Fruit fly (Drosophila melanogaster) whole organism, wandering third instar larva: ENCODE measurements around the gene CG43448.

Source experiments
- Abd-B ChIP-seq: fragments of >200 bp; optimal IDR thresholded peaks from 2 replicates; lab custom pipeline; 2017; ENCODE audit warnings: missing biosample characterization, missing genetic modification characterization
- CG32264 ChIP-seq: fragments of 200-800 bp; sonication (Bioruptor generic); optimal IDR thresholded peaks from 2 replicates; lab custom pipeline; 2016; ENCODE audit warnings: missing biosample characterization, missing genetic modification characterization
- CG9705 ChIP-seq: fragments of 200-800 bp; sonication (Bioruptor generic); optimal IDR thresholded peaks from 2 replicates; lab custom pipeline; 2018; ENCODE audit warnings: missing biosample characterization, mild to moderate bottlenecking, missing genetic modification characterization
- CrebA ChIP-seq: fragments of 200-800 bp; sonication (Bioruptor generic); optimal IDR thresholded peaks from 2 replicates; lab custom pipeline; 2016; ENCODE audit warnings: missing biosample characterization, mild to moderate bottlenecking, missing genetic modification characterization, borderline replicate concordance
- Dfd ChIP-seq: fragments of >200 bp; optimal IDR thresholded peaks from 2 replicates; lab custom pipeline; 2017; ENCODE audit warnings: missing biosample characterization, missing genetic modification characterization
- Dif ChIP-seq: fragments of 200-275, 200-300 bp; sonication (Bioruptor generic); optimal IDR thresholded peaks from 2 replicates; lab custom pipeline; 2018; ENCODE audit warnings: missing biosample characterization, missing genetic modification characterization; ENCODE audit not compliant: partially characterized antibody
- GATAd ChIP-seq: sonication (Bioruptor generic); optimal IDR thresholded peaks from 2 replicates; lab custom pipeline; 2016; ENCODE audit warnings: missing biosample characterization, missing genetic modification characterization
- HLH106 ChIP-seq: fragments of 200-800 bp; optimal IDR thresholded peaks from 3 replicates; lab custom pipeline; 2019; ENCODE audit warnings: missing biosample characterization, mild to moderate bottlenecking, missing genetic modification characterization, moderate library complexity
- Hnf4 ChIP-seq: fragments of 200-800 bp; sonication (Bioruptor generic); optimal IDR thresholded peaks from 2 replicates; lab custom pipeline; 2016; ENCODE audit warnings: missing biosample characterization, mild to moderate bottlenecking, missing genetic modification characterization
- Hr78 ChIP-seq: fragments of >200 bp; optimal IDR thresholded peaks from 2 replicates; lab custom pipeline; 2017; ENCODE audit warnings: missing biosample characterization, missing genetic modification characterization
- Hr83 ChIP-seq: fragments of 200-300 bp; sonication (Bioruptor generic); optimal IDR thresholded peaks from 2 replicates; lab custom pipeline; 2016; ENCODE audit warnings: missing biosample characterization, mild to moderate bottlenecking, missing genetic modification characterization, moderate library complexity; ENCODE audit not compliant: poor library complexity, severe bottlenecking
- Jra ChIP-seq: sonication (Bioruptor generic); optimal IDR thresholded peaks from 2 replicates; lab custom pipeline; 2016; ENCODE audit warnings: missing biosample characterization, missing genetic modification characterization
- Mio ChIP-seq: sonication (Bioruptor generic); optimal IDR thresholded peaks from 2 replicates; lab custom pipeline; 2016; ENCODE audit warnings: missing biosample characterization, missing genetic modification characterization
- Myc ChIP-seq: fragments of >200 bp; optimal IDR thresholded peaks from 2 replicates; lab custom pipeline; 2017
- N ChIP-seq: fragments of >200 bp; optimal IDR thresholded peaks from 2 replicates; lab custom pipeline; 2018; ENCODE audit warnings: missing biosample characterization, missing external identifiers, missing genetic modification characterization
- OdsH ChIP-seq: fragments of 200-800 bp; sonication (Bioruptor generic); optimal IDR thresholded peaks from 2 replicates; lab custom pipeline; 2016; ENCODE audit warnings: missing biosample characterization, mild to moderate bottlenecking, missing genetic modification characterization
- Rel ChIP-seq, 2 experiments: fragments of 200-800 bp; sonication (Bioruptor generic) in 1 of 2; optimal IDR thresholded peaks; 2 replicates in 1 of 2; 3 replicates in 1 of 2; lab custom pipeline; 2016 to 2019; ENCODE audit warnings: mild to moderate bottlenecking in 2 of 2, missing biosample characterization in 2 of 2, missing genetic modification characterization in 2 of 2, moderate library complexity in 1 of 2
- Sp1 ChIP-seq: fragments of 200-800 bp; sonication (Bioruptor generic); optimal IDR thresholded peaks from 3 replicates; lab custom pipeline; 2019; ENCODE audit warnings: missing biosample characterization, mild to moderate bottlenecking, missing genetic modification characterization, moderate library complexity
- Vsx2 ChIP-seq: fragments of 200-300, 225-300 bp; sonication (Bioruptor generic); optimal IDR thresholded peaks from 2 replicates; lab custom pipeline; 2018; ENCODE audit warnings: missing biosample characterization, missing genetic modification characterization; ENCODE audit not compliant: partially characterized antibody
- br ChIP-seq: fragments of 200-800 bp; sonication (Bioruptor generic); optimal IDR thresholded peaks from 2 replicates; lab custom pipeline; 2016; ENCODE audit warnings: missing biosample characterization, missing genetic modification characterization
- brk ChIP-seq: fragments of 200-800 bp; sonication (Bioruptor generic); optimal IDR thresholded peaks from 2 replicates; lab custom pipeline; 2016; ENCODE audit warnings: missing biosample characterization, mild to moderate bottlenecking, missing genetic modification characterization
- dl ChIP-seq, 2 experiments: fragments of 175-275, 200-275 bp in 1 of 2; fragments of 200-275 bp in 1 of 2; sonication (Bioruptor generic); optimal IDR thresholded peaks; lab custom pipeline; 2018; ENCODE audit warnings: mild to moderate bottlenecking in 2 of 2, missing biosample characterization in 2 of 2, missing genetic modification characterization in 2 of 2, moderate library complexity in 2 of 2; ENCODE audit not compliant: partially characterized antibody in 2 of 2, insufficient read depth in 1 of 2
- dmrt93B ChIP-seq: fragments of 200-800 bp; sonication (Bioruptor generic); optimal IDR thresholded peaks from 2 replicates; lab custom pipeline; 2018; ENCODE audit warnings: missing biosample characterization, mild to moderate bottlenecking, missing genetic modification characterization
- dsf ChIP-seq: sonication (Bioruptor generic); optimal IDR thresholded peaks from 2 replicates; lab custom pipeline; 2016; ENCODE audit warnings: missing biosample characterization, missing genetic modification characterization, borderline replicate concordance
- ey ChIP-seq: fragments of 200-800 bp; sonication (Bioruptor generic); optimal IDR thresholded peaks from 2 replicates; lab custom pipeline; 2016; ENCODE audit warnings: missing biosample characterization, missing genetic modification characterization
- foxo ChIP-seq, 2 experiments: fragments of 200-800 bp; sonication (Bioruptor generic); optimal IDR thresholded peaks; 2 replicates in 1 of 2; 3 replicates in 1 of 2; lab custom pipeline; 2016 to 2017; ENCODE audit warnings: missing biosample characterization in 2 of 2, missing genetic modification characterization in 2 of 2
- fru ChIP-seq: fragments of 200-800 bp; sonication (Bioruptor generic); optimal IDR thresholded peaks from 3 replicates; lab custom pipeline; 2016; ENCODE audit warnings: missing biosample characterization, mild to moderate bottlenecking, missing genetic modification characterization
- h ChIP-seq: fragments of 200-800 bp; sonication (Bioruptor generic); optimal IDR thresholded peaks from 3 replicates; lab custom pipeline; 2016; ENCODE audit warnings: missing biosample characterization, mild to moderate bottlenecking, missing genetic modification characterization
- jim ChIP-seq: fragments of 175-275, 200-325 bp; sonication (Bioruptor generic); optimal IDR thresholded peaks from 2 replicates; lab custom pipeline; 2016; ENCODE audit warnings: missing biosample characterization, mild to moderate bottlenecking, missing genetic modification characterization
- lola ChIP-seq: fragments of >200 bp; optimal IDR thresholded peaks from 2 replicates; lab custom pipeline; 2017; ENCODE audit warnings: missing biosample characterization, missing genetic modification characterization
- pan ChIP-seq: fragments of >200 bp; optimal IDR thresholded peaks from 2 replicates; lab custom pipeline; 2017
- psq ChIP-seq: fragments of 200-800 bp; sonication (Bioruptor generic); optimal IDR thresholded peaks from 3 replicates; lab custom pipeline; 2017; ENCODE audit warnings: missing biosample characterization, mild to moderate bottlenecking, missing genetic modification characterization, moderate library complexity
- rgr ChIP-seq: fragments of 200-800 bp; sonication (Bioruptor generic); optimal IDR thresholded peaks from 3 replicates; lab custom pipeline; 2016; ENCODE audit warnings: missing biosample characterization, mild to moderate bottlenecking, missing genetic modification characterization
- sage ChIP-seq: fragments of 200-800 bp; sonication (Bioruptor generic); optimal IDR thresholded peaks from 2 replicates; lab custom pipeline; 2016; ENCODE audit warnings: missing biosample characterization, mild to moderate bottlenecking, missing genetic modification characterization
- sv ChIP-seq: fragments of 200-800 bp; sonication (Bioruptor generic); optimal IDR thresholded peaks from 3 replicates; lab custom pipeline; 2016; ENCODE audit warnings: missing biosample characterization, missing genetic modification characterization
- tai ChIP-seq: sonication (Bioruptor generic); optimal IDR thresholded peaks from 2 replicates; lab custom pipeline; 2016; ENCODE audit warnings: missing biosample characterization, missing genetic modification characterization
- usp ChIP-seq: fragments of >200 bp; optimal IDR thresholded peaks from 2 replicates; lab custom pipeline; 2017; ENCODE audit warnings: missing biosample characterization, missing genetic modification characterization
- woc ChIP-seq: sonication (Bioruptor generic); optimal IDR thresholded peaks from 2 replicates; lab custom pipeline; 2016; ENCODE audit warnings: missing biosample characterization, mild to moderate bottlenecking, missing genetic modification characterization

The CG43448 gene

DNA sequence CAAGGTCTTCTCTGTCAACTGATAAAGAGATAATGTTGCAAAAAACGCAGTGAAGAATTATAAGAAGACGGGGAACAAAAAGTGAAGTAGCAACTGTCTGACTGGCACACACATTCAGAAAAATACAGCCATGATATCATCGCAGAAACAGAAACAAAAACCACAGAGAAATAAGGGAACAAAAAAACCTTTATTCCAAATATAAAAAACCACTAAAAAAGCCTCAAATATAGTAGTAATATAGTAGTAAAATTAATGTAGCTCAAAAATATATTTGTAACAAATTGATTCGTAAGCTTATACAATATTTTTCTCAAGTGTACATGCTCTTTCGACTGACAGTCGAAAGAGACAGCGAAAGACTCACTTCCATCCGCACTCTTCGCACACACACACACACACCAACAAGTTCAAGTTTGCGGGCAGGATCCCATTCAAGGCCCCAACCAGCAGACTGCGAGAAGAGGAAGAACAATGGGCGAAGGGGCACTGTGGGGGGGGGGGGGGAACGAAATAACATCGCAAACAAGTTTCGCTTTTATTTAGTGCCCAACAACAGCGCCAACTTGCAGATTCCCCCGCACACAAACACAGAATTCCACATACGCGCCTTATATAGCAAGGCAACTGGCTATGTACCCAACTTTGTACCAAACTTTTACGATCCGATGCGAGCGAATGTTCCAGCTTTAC, 20.9 kb upstream of the CG43448 start:
- TF ChIP-seq sage (GFP tag; lab: Kevin White, UChicago): peak; percentile 26
- no peak for TF ChIP-seq Dif (GFP tag; lab: Kevin White, UChicago)
- TF ChIP-seq Myc (lab: Kevin White, UChicago): no peak
- peak; percentile 95 for TF ChIP-seq h (GFP tag; lab: Kevin White, UChicago)
- TF ChIP-seq Vsx2 (GFP tag; lab: Kevin White, UChicago): no peak
- no peak for TF ChIP-seq GATAd (GFP tag; lab: Kevin White, UChicago)
- TF ChIP-seq tai (GFP tag; lab: Kevin White, UChicago): peak; percentile 66
- TF ChIP-seq foxo (GFP tag; optimal IDR thresholded peaks at IDR 0.05; lab: Kevin White, UChicago): peak; percentile 11 to 93
- peak; percentile 31 for TF ChIP-seq woc (GFP tag; lab: Kevin White, UChicago)
- TF ChIP-seq dmrt93B (GFP tag; lab: Kevin White, UChicago): peak; percentile 52
- TF ChIP-seq Hnf4 (GFP tag; lab: Kevin White, UChicago): peak; percentile 81
- no peak for TF ChIP-seq sv (GFP tag; lab: Kevin White, UChicago)
- peak; percentile 47 for TF ChIP-seq Rel (GFP tag; optimal IDR thresholded peaks at IDR 0.05; lab: Kevin White, UChicago)
- TF ChIP-seq Rel (tag; optimal IDR thresholded peaks at IDR 0.05; lab: Kevin White, UChicago): no peak
- peak; percentile 8 for TF ChIP-seq dsf (GFP tag; lab: Kevin White, UChicago)
- peak; percentile 39 for TF ChIP-seq CrebA (GFP tag; lab: Kevin White, UChicago)
- peak; percentile 50 for TF ChIP-seq CG9705 (GFP tag; lab: Kevin White, UChicago)
- TF ChIP-seq psq (GFP tag; lab: Kevin White, UChicago): peak; percentile 29
- TF ChIP-seq rgr (GFP tag; lab: Kevin White, UChicago): peak; percentile 83
- no peak for TF ChIP-seq N (GFP tag; lab: Kevin White, UChicago)
- TF ChIP-seq ey (GFP tag; lab: Kevin White, UChicago): peak; percentile 84
- TF ChIP-seq Jra (GFP tag; lab: Kevin White, UChicago): peak; percentile 46
- TF ChIP-seq brk (GFP tag; lab: Kevin White, UChicago): peak; percentile 76
- no peak for TF ChIP-seq lola (GFP tag; lab: Kevin White, UChicago)
- no peak for TF ChIP-seq Hr78 (GFP tag; lab: Kevin White, UChicago)
- no peak for TF ChIP-seq Hr83 (GFP tag; lab: Kevin White, UChicago)
- TF ChIP-seq Mio (GFP tag; lab: Kevin White, UChicago): no peak
- TF ChIP-seq pan (lab: Kevin White, UChicago): no peak
- TF ChIP-seq br (GFP tag; lab: Kevin White, UChicago): peak; percentile 80
- TF ChIP-seq dl (GFP tag; optimal IDR thresholded peaks at IDR 0.05; lab: Kevin White, UChicago; ENCODE audit: insufficient read depth in 1 of 2, partially characterized antibody in 2 of 2): no peak
- TF ChIP-seq CG32264: peak; percentile 53
- no peak for TF ChIP-seq jim (GFP tag; lab: Kevin White, UChicago)
- peak; percentile 86 for TF ChIP-seq Dfd
- TF ChIP-seq HLH106: peak; percentile 89
- TF ChIP-seq fru (GFP tag; lab: Kevin White, UChicago): peak; percentile 92
- TF ChIP-seq Sp1 (GFP tag; lab: Kevin White, UChicago): peak; percentile 80
- peak; percentile 84 for TF ChIP-seq OdsH (GFP tag; lab: Kevin White, UChicago)
- no peak for TF ChIP-seq Abd-B
- TF ChIP-seq usp (GFP tag; lab: Kevin White, UChicago): no peak
- TF ChIP-seq, all 38 proteins: peak for 23

dm6 chr3R:30257588-30257987, 20.1 kb upstream of the CG43448 start:
- peak; percentile 78 for TF ChIP-seq sage (GFP tag; lab: Kevin White, UChicago)
- peak; percentile 96 for TF ChIP-seq h (GFP tag; lab: Kevin White, UChicago)
- TF ChIP-seq Sp1 (GFP tag; lab: Kevin White, UChicago): peak; percentile 86
- TF ChIP-seq CG32264: no peak
- peak; percentile 83 for TF ChIP-seq woc (GFP tag; lab: Kevin White, UChicago)
- TF ChIP-seq HLH106: peak; percentile 94
- TF ChIP-seq Jra (GFP tag; lab: Kevin White, UChicago): peak; percentile 79
- peak; percentile 87 for TF ChIP-seq br (GFP tag; lab: Kevin White, UChicago)
- no peak for TF ChIP-seq Dfd
- no peak for TF ChIP-seq usp (GFP tag; lab: Kevin White, UChicago)
- peak; percentile 93 for TF ChIP-seq OdsH (GFP tag; lab: Kevin White, UChicago)
- peak; percentile 86 for TF ChIP-seq ey (GFP tag; lab: Kevin White, UChicago)
- no peak for TF ChIP-seq CG9705 (GFP tag; lab: Kevin White, UChicago)
- TF ChIP-seq Myc (lab: Kevin White, UChicago): no peak
- TF ChIP-seq psq (GFP tag; lab: Kevin White, UChicago): peak; percentile 89
- TF ChIP-seq foxo (GFP tag; optimal IDR thresholded peaks at IDR 0.05; lab: Kevin White, UChicago): peak in 1 of 2 experiments; percentile 92
- TF ChIP-seq Rel (GFP tag; optimal IDR thresholded peaks at IDR 0.05; lab: Kevin White, UChicago): peak; percentile 70
- TF ChIP-seq Rel (tag; optimal IDR thresholded peaks at IDR 0.05; lab: Kevin White, UChicago): peak; percentile 49
- peak; percentile 63 for TF ChIP-seq dmrt93B (GFP tag; lab: Kevin White, UChicago)
- peak; percentile 96 for TF ChIP-seq fru (GFP tag; lab: Kevin White, UChicago)
- peak; percentile 88 for TF ChIP-seq Hnf4 (GFP tag; lab: Kevin White, UChicago)
- TF ChIP-seq jim (GFP tag; lab: Kevin White, UChicago): no peak
- TF ChIP-seq brk (GFP tag; lab: Kevin White, UChicago): peak; percentile 82
- peak; percentile 91 for TF ChIP-seq rgr (GFP tag; lab: Kevin White, UChicago)
- no peak for TF ChIP-seq pan (lab: Kevin White, UChicago)
- TF ChIP-seq CrebA (GFP tag; lab: Kevin White, UChicago): peak; percentile 74
- peak; percentile 23 for TF ChIP-seq dsf (GFP tag; lab: Kevin White, UChicago)
